Worm (Caenorhabditis elegans) whole organism, L4 larva: ENCODE results near the gene meg-3.

Experiments
- D1046.2 ChIP-seq: fragments of 200-800 bp; sonication (Bioruptor generic); IDR thresholded peaks from 2 replicates; pipeline ENCODE4 v1.3.6; 2022; ENCODE audit warnings: missing genetic modification characterization, missing compliant biosample characterization
- F49E8.2 ChIP-seq: sonication (generic microtip); optimal IDR thresholded peaks from 2 replicates; lab custom pipeline; 2016; ENCODE audit warnings: missing compliant biosample characterization, mild to moderate bottlenecking, missing genetic modification characterization, borderline replicate concordance
- T26A8.4 ChIP-seq: fragments of 200-800 bp; sonication (Bioruptor generic); IDR thresholded peaks from 2 replicates; pipeline ENCODE4 v1.3.6; 2022; ENCODE audit warnings: missing genetic modification characterization, missing compliant biosample characterization
- Y105C5A.15 ChIP-seq: fragments of 200-800 bp; sonication (Bioruptor generic); IDR thresholded peaks from 2 replicates; pipeline ENCODE4 v1.3.6; 2022; ENCODE audit warnings: missing genetic modification characterization, missing compliant biosample characterization
- ZK337.2 ChIP-seq: fragments of 200-800 bp; sonication (Bioruptor generic); IDR thresholded peaks from 2 replicates; pipeline ENCODE4 v1.3.6; 2022; ENCODE audit warnings: missing genetic modification reagents, missing genetic modification characterization, missing compliant biosample characterization
- aha-1 ChIP-seq: fragments of 150-350 bp; peaks from one replicate; lab custom pipeline; 2014; ENCODE audit warnings: missing biosample characterization, missing genetic modification characterization
- aly-2 ChIP-seq: sonication (generic microtip); optimal IDR thresholded peaks from 2 replicates; lab custom pipeline; 2018; ENCODE audit warnings: missing biosample characterization, missing genetic modification characterization
- ama-1 ChIP-seq: fragments of 150-350 bp; optimal IDR thresholded peaks from 2 replicates; lab custom pipeline; 2014; ENCODE audit warnings: inconsistent platforms, mixed read lengths
- arid-1 ChIP-seq: fragments of 200-800 bp; sonication (Bioruptor generic); conservative IDR thresholded peaks from 2 replicates; pipeline ENCODE4 v1.3.6; 2022; ENCODE audit warnings: missing genetic modification reagents, missing genetic modification characterization, missing compliant biosample characterization
- ceh-20 ChIP-seq: fragments of 200-800 bp; sonication (Bioruptor generic); IDR thresholded peaks from 2 replicates; pipeline ENCODE4 v1.3.6; 2022; ENCODE audit warnings: missing genetic modification reagents, missing genetic modification characterization, missing compliant biosample characterization
- ceh-32 ChIP-seq: sonication (generic microtip); optimal IDR thresholded peaks from 2 replicates; lab custom pipeline; 2016; ENCODE audit warnings: mild to moderate bottlenecking, missing genetic modification characterization, missing compliant biosample characterization; ENCODE audit not compliant: poor library complexity
- ceh-44 ChIP-seq: fragments of 200-800 bp; sonication (Bioruptor generic); IDR thresholded peaks from 2 replicates; pipeline ENCODE4 v1.3.6; 2022; ENCODE audit warnings: missing genetic modification reagents, missing genetic modification characterization, missing compliant biosample characterization
- ceh-62 ChIP-seq: sonication (generic microtip); optimal IDR thresholded peaks from 2 replicates; lab custom pipeline; 2017; ENCODE audit warnings: missing biosample characterization, missing genetic modification characterization
- cey-2 ChIP-seq: sonication (generic microtip); optimal IDR thresholded peaks from 3 replicates; lab custom pipeline; 2017; ENCODE audit warnings: missing genetic modification characterization, mild to moderate bottlenecking, missing compliant biosample characterization, antibody characterized with exemption, borderline replicate concordance; ENCODE audit not compliant: insufficient read depth
- daf-12 ChIP-seq: fragments of 150-350 bp; optimal IDR thresholded peaks from 2 replicates; lab custom pipeline; 2014; ENCODE audit warnings: missing biosample characterization, missing genetic modification reagents, missing genetic modification characterization
- daf-19 ChIP-seq: fragments of 200-800 bp; sonication (Bioruptor generic); conservative IDR thresholded peaks from 2 replicates; pipeline ENCODE4 v1.3.6; 2022; ENCODE audit warnings: missing genetic modification characterization, missing compliant biosample characterization
- daf-8 ChIP-seq: fragments of 200-800 bp; sonication (Bioruptor generic); IDR thresholded peaks from 2 replicates; pipeline ENCODE4 v1.3.6; 2022; ENCODE audit warnings: missing genetic modification characterization, missing compliant biosample characterization
- dmd-9 ChIP-seq: fragments of 200-800 bp; sonication (Bioruptor generic); IDR thresholded peaks from 2 replicates; pipeline ENCODE4 v1.3.6; 2022; ENCODE audit warnings: missing genetic modification reagents, missing genetic modification characterization, missing compliant biosample characterization
- duxl-1 ChIP-seq: sonication (generic microtip); optimal IDR thresholded peaks from 2 replicates; lab custom pipeline; 2016; ENCODE audit warnings: mild to moderate bottlenecking, missing genetic modification characterization, moderate library complexity, missing compliant biosample characterization; ENCODE audit not compliant: poor library complexity
- dve-1 ChIP-seq: sonication (generic microtip); optimal IDR thresholded peaks from 2 replicates; lab custom pipeline; 2017; ENCODE audit warnings: antibody characterized with exemption, mild to moderate bottlenecking, missing genetic modification characterization, missing compliant biosample characterization; ENCODE audit not compliant: insufficient read depth
- egl-27 ChIP-seq: sonication (generic microtip); optimal IDR thresholded peaks from 3 replicates; lab custom pipeline; 2017; ENCODE audit warnings: missing biosample characterization, missing genetic modification reagents, missing genetic modification characterization
- egl-43 ChIP-seq: fragments of 200-800 bp; sonication (Bioruptor generic); IDR thresholded peaks from 2 replicates; pipeline ENCODE4 v1.3.6; 2022; ENCODE audit warnings: missing genetic modification reagents, missing genetic modification characterization, missing compliant biosample characterization
- hif-1 ChIP-seq, 2 experiments: sonication (generic microtip); optimal IDR thresholded peaks; 2 replicates each; lab custom pipeline; 2016 to 2017; ENCODE audit warnings: missing compliant biosample characterization in 2 of 2, missing genetic modification characterization in 2 of 2, missing genetic modification reagents in 2 of 2, missing genotype in 2 of 2, mild to moderate bottlenecking in 1 of 2
- hlh-30 ChIP-seq: sonication (generic microtip); optimal IDR thresholded peaks from 2 replicates; lab custom pipeline; 2017; ENCODE audit warnings: antibody characterized with exemption, mild to moderate bottlenecking, missing genetic modification characterization, missing compliant biosample characterization; ENCODE audit not compliant: insufficient read depth
- lim-7 ChIP-seq: fragments of 200-800 bp; sonication (Bioruptor generic); IDR thresholded peaks from 2 replicates; pipeline ENCODE4 v1.3.6; 2022; ENCODE audit warnings: missing genetic modification characterization, missing compliant biosample characterization
- lin-29 ChIP-seq: fragments of 200-800 bp; sonication (Bioruptor generic); IDR thresholded peaks from 2 replicates; pipeline ENCODE4 v1.3.6; 2022; ENCODE audit warnings: missing genetic modification reagents, missing genetic modification characterization, missing compliant biosample characterization
- lin-38 ChIP-seq: fragments of 200-800 bp; sonication (Bioruptor generic); IDR thresholded peaks from 2 replicates; pipeline ENCODE4 v1.3.6; 2022; ENCODE audit warnings: missing genetic modification reagents, missing genetic modification characterization, missing compliant biosample characterization
- lin-39 ChIP-seq: fragments of 150-350 bp; optimal IDR thresholded peaks from 2 replicates; lab custom pipeline; 2014; ENCODE audit warnings: missing biosample characterization, missing genetic modification reagents, missing genetic modification characterization
- lir-3 ChIP-seq: sonication (generic microtip); optimal IDR thresholded peaks from 2 replicates; lab custom pipeline; 2016; ENCODE audit warnings: mild to moderate bottlenecking, missing genetic modification characterization, missing compliant biosample characterization
- madf-5 ChIP-seq, 2 experiments: fragments of 200-800 bp; sonication (Bioruptor generic); IDR thresholded peaks; 2 replicates each; pipeline ENCODE4 v1.3.6; 2022; ENCODE audit warnings: missing compliant biosample characterization in 2 of 2, missing genetic modification characterization in 2 of 2
- mdt-29 ChIP-seq: fragments of 200-800 bp; sonication (Bioruptor generic); IDR thresholded peaks from 2 replicates; pipeline ENCODE4 v1.3.6; 2022; ENCODE audit warnings: missing genetic modification reagents, missing genetic modification characterization, missing compliant biosample characterization
- mes-2 ChIP-seq: sonication (generic microtip); optimal IDR thresholded peaks from 2 replicates; lab custom pipeline; 2016; ENCODE audit warnings: missing genotype, mild to moderate bottlenecking, missing genetic modification characterization, missing compliant biosample characterization; ENCODE audit not compliant: poor library complexity, severe bottlenecking
- nhr-102 ChIP-seq: sonication (generic microtip); optimal IDR thresholded peaks from 2 replicates; lab custom pipeline; 2016; ENCODE audit warnings: mild to moderate bottlenecking, missing genetic modification characterization, moderate library complexity, missing compliant biosample characterization
- nhr-111 ChIP-seq: fragments of 200-800 bp; sonication (Bioruptor generic); optimal IDR thresholded peaks from 2 replicates; lab custom pipeline; 2018; ENCODE audit warnings: mild to moderate bottlenecking, missing genetic modification characterization, missing compliant biosample characterization
- nhr-25 ChIP-seq: sonication (generic microtip); optimal IDR thresholded peaks from 2 replicates; lab custom pipeline; 2017; ENCODE audit warnings: missing genetic modification characterization, mild to moderate bottlenecking, missing compliant biosample characterization, antibody characterized with exemption, moderate library complexity, borderline replicate concordance; ENCODE audit not compliant: insufficient read depth
- nhr-42 ChIP-seq: fragments of 200-800 bp; sonication (Bioruptor generic); IDR thresholded peaks from 2 replicates; pipeline ENCODE4 v1.3.6; 2022; ENCODE audit warnings: missing genetic modification characterization, missing compliant biosample characterization
- nhr-48 ChIP-seq: sonication (generic microtip); optimal IDR thresholded peaks from 2 replicates; lab custom pipeline; 2016; ENCODE audit warnings: mild to moderate bottlenecking, missing genetic modification characterization, missing compliant biosample characterization
- nhr-6 ChIP-seq: fragments of 150-350 bp; optimal IDR thresholded peaks from 2 replicates; lab custom pipeline; 2014; ENCODE audit warnings: missing biosample characterization, missing genetic modification characterization
- pha-4 ChIP-seq, 2 experiments: fragments of 150-350 bp in 1 of 2; fragments of 200-800 bp in 1 of 2; sonication (Bioruptor generic) in 1 of 2; IDR thresholded peaks in 1 of 2; optimal IDR thresholded peaks in 1 of 2; 2 replicates each; pipeline versions ENCODE4 v1.3.6 to Lab custom; 2014 to 2022; ENCODE audit warnings: missing genetic modification characterization in 2 of 2, missing genetic modification reagents in 2 of 2, missing biosample characterization in 1 of 2, missing compliant biosample characterization in 1 of 2
- set-16 ChIP-seq: fragments of 200-800 bp; sonication (Bioruptor generic); IDR thresholded peaks from 2 replicates; pipeline ENCODE4 v1.3.6; 2022; ENCODE audit warnings: missing genetic modification reagents, missing genetic modification characterization, missing compliant biosample characterization
- skn-1 ChIP-seq: fragments of 150-350 bp; optimal IDR thresholded peaks from 2 replicates; lab custom pipeline; 2014; ENCODE audit warnings: missing biosample characterization, missing genetic modification characterization
- snpc-4 ChIP-seq: fragments of 150-350 bp; optimal IDR thresholded peaks from 2 replicates; lab custom pipeline; 2014; ENCODE audit warnings: missing biosample characterization, missing genetic modification characterization
- spr-1 ChIP-seq: sonication (generic microtip); optimal IDR thresholded peaks from 2 replicates; lab custom pipeline; 2016; ENCODE audit warnings: mild to moderate bottlenecking, missing genetic modification characterization, missing compliant biosample characterization
- spr-3 ChIP-seq: fragments of 200-800 bp; sonication (Bioruptor generic); optimal IDR thresholded peaks from 2 replicates; lab custom pipeline; 2018; ENCODE audit warnings: mild to moderate bottlenecking, missing genetic modification characterization, missing compliant biosample characterization
- tag-97 ChIP-seq: fragments of 200-800 bp; sonication (Bioruptor generic); IDR thresholded peaks from 2 replicates; pipeline ENCODE4 v1.3.6; 2022; ENCODE audit warnings: missing genetic modification characterization, missing compliant biosample characterization
- unc-39 ChIP-seq: sonication (generic microtip); optimal IDR thresholded peaks from 2 replicates; lab custom pipeline; 2017; ENCODE audit warnings: missing biosample characterization, missing genetic modification characterization
- unc-62 ChIP-seq, 3 experiments: fragments of 150-350 bp in 1 of 3; sonication (generic microtip); optimal IDR thresholded peaks in 2 of 3; peaks in 1 of 3; 1 replicate in 1 of 3; 2 replicates in 2 of 3; lab custom pipeline; 2014 to 2017; ENCODE audit warnings: missing biosample characterization in 3 of 3, missing genetic modification characterization in 3 of 3, missing genetic modification reagents in 3 of 3, missing genotype in 1 of 3
- zag-1 ChIP-seq: fragments of 150-350 bp; optimal IDR thresholded peaks from 2 replicates; lab custom pipeline; 2014; ENCODE audit warnings: missing biosample characterization, missing genetic modification characterization
- zip-2 ChIP-seq: fragments of 150-350 bp; optimal IDR thresholded peaks from 2 replicates; lab custom pipeline; 2014; ENCODE audit warnings: missing biosample characterization, missing genetic modification characterization
- ztf-7 ChIP-seq: fragments of 150-350 bp; optimal IDR thresholded peaks from 2 replicates; lab custom pipeline; 2014; ENCODE audit warnings: missing biosample characterization, missing genetic modification characterization

Gene meg-3

DNA sequence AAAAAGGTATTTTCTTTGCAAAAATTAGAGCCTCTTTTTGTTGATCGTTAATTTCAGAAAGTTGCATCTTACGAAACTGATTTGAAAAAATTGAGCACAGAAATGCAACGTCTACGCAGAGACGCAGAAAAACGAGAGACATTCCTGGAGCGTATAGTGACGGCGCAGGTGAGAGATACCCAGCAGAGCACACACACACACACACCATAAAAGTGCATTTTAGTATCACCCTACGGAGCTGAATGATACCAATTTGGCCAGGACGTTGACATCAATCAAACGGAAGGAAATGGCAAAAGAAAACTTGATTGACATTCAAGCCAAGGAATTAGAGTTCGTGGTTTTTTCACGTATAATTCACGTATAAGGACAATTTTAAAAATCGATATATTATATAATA lies 25.1 kb upstream of the meg-3 start (continued):
- TF ChIP-seq dmd-9 (GFP tag; lab: Robert Waterston, UW) (no peak), nhr-102 (no peak), nhr-42 (GFP tag; lab: Robert Waterston, UW) (no peak), nhr-48 (peak; percentile 50), ztf-7 (tag; lab: Kevin White, UChicago) (no peak), T26A8.4 (GFP tag; lab: Robert Waterston, UW) (no peak), zip-2 (no peak), ZK337.2 (GFP tag; lab: Robert Waterston, UW) (no peak), ceh-20 (no peak), hlh-30 (tag; lab: Kevin White, UChicago) (peak; percentile 24), F49E8.2 (tag; lab: Kevin White, UChicago) (no peak), nhr-111 (GFP tag; lab: Kevin White, UChicago) (no peak), egl-27 (tag; lab: Kevin White, UChicago) (no peak), zag-1 (no peak), ceh-44 (GFP tag; lab: Robert Waterston, UW) (no peak), unc-39 (tag; lab: Kevin White, UChicago) (no peak), lin-29 (GFP tag; lab: Robert Waterston, UW) (no peak), spr-3 (GFP tag; lab: Kevin White, UChicago) (no peak), unc-62 (GFP tag; optimal IDR thresholded peaks at IDR 0.05 in 1 of 2; lab: Kevin White, UChicago) (peak in 1 of 2 experiments; percentile 89), unc-62 (tag; optimal IDR thresholded peaks at IDR 0.05; lab: Kevin White, UChicago) (no peak), nhr-25 (tag; lab: Kevin White, UChicago) (no peak), cey-2 (tag; lab: Kevin White, UChicago) (no peak), tag-97 (GFP tag; lab: Robert Waterston, UW) (no peak), aha-1 (tag; lab: Kevin White, UChicago) (peak; percentile 86), snpc-4 (tag; lab: Kevin White, UChicago) (no peak), lin-38 (GFP tag; lab: Robert Waterston, UW) (no peak), ceh-32 (no peak), daf-19 (GFP tag; lab: Robert Waterston, UW) (no peak), mdt-29 (no peak), daf-12 (tag; lab: Kevin White, UChicago) (no peak), daf-8 (GFP tag; lab: Robert Waterston, UW) (no peak), skn-1 (tag; lab: Kevin White, UChicago) (no peak), ceh-62 (tag; lab: Kevin White, UChicago) (no peak), aly-2 (tag; lab: Kevin White, UChicago) (no peak), set-16 (no peak), D1046.2 (GFP tag; lab: Robert Waterston, UW) (no peak), lim-7 (GFP tag; lab: Robert Waterston, UW) (no peak), lir-3 (tag; lab: Kevin White, UChicago) (no peak), lin-39 (tag; lab: Kevin White, UChicago) (no peak), hif-1 (tag; optimal IDR thresholded peaks at IDR 0.05; lab: Kevin White, UChicago) (peak in 1 of 2 experiments; percentile 17), ama-1 (lab: Kevin White, UChicago) (no peak), madf-5 (GFP tag; IDR thresholded peaks at IDR 0.05; lab: Robert Waterston, UW) (no peak), nhr-6 (tag; lab: Kevin White, UChicago) (no peak), duxl-1 (tag; lab: Kevin White, UChicago) (no peak), spr-1 (tag; lab: Kevin White, UChicago) (no peak), Y105C5A.15 (no peak), mes-2 (tag; lab: Kevin White, UChicago) (peak; percentile 20), arid-1 (GFP tag; lab: Robert Waterston, UW) (no peak), egl-43 (no peak), dve-1 (tag; lab: Kevin White, UChicago) (peak; percentile 80), pha-4 (GFP tag; IDR thresholded peaks at IDR 0.05; lab: Robert Waterston, UW) (no peak), pha-4 (tag; optimal IDR thresholded peaks at IDR 0.05; lab: Kevin White, UChicago) (no peak)
